Worm (Caenorhabditis elegans) whole organism, young adult: ENCODE measurements around the gene Y69A2AR.18.

ENCODE experiments used
- B0035.1 ChIP-seq: sonication (generic microtip); optimal IDR thresholded peaks from 2 replicates; lab custom pipeline; 2016; ENCODE audit warnings: missing genetic modification characterization, mild to moderate bottlenecking, missing compliant biosample characterization, missing genotype, missing genetic modification reagents
- B0261.1 ChIP-seq: sonication (generic microtip); optimal IDR thresholded peaks from 2 replicates; lab custom pipeline; 2016; ENCODE audit warnings: mild to moderate bottlenecking, missing genetic modification characterization, moderate library complexity, missing compliant biosample characterization
- C06A6.2 ChIP-seq: fragments of 200-800 bp; sonication (Bioruptor generic); conservative IDR thresholded peaks from 2 replicates; pipeline ENCODE4 v1.3.6; 2022; ENCODE audit warnings: missing genetic modification characterization, missing compliant biosample characterization
- F33H1.4 ChIP-seq: fragments of 200-800 bp; sonication (Bioruptor generic); IDR thresholded peaks from 2 replicates; pipeline ENCODE4 v1.3.6; 2022; ENCODE audit warnings: missing genetic modification reagents, missing genetic modification characterization, missing compliant biosample characterization
- F39B2.1 ChIP-seq: fragments of 200-800 bp; sonication (Bioruptor generic); IDR thresholded peaks from 2 replicates; pipeline ENCODE4 v1.3.6; 2022; ENCODE audit warnings: missing genetic modification reagents, missing genetic modification characterization, missing compliant biosample characterization
- T26A5.8 ChIP-seq: sonication (generic microtip); optimal IDR thresholded peaks from 2 replicates; lab custom pipeline; 2016; ENCODE audit warnings: missing genetic modification characterization, missing compliant biosample characterization
- akir-1 ChIP-seq: fragments of 200-800 bp; sonication (Bioruptor generic); optimal IDR thresholded peaks from 2 replicates; lab custom pipeline; 2018; ENCODE audit warnings: mild to moderate bottlenecking, missing genetic modification characterization, moderate library complexity, missing compliant biosample characterization
- atf-7 ChIP-seq: sonication (generic microtip); optimal IDR thresholded peaks from 2 replicates; lab custom pipeline; 2017; ENCODE audit warnings: mild to moderate bottlenecking, missing genetic modification characterization, missing compliant biosample characterization
- ccch-3 ChIP-seq: fragments of 200-800 bp; sonication (Bioruptor generic); optimal IDR thresholded peaks from 2 replicates; lab custom pipeline; 2018; ENCODE audit warnings: mild to moderate bottlenecking, missing genetic modification characterization, missing compliant biosample characterization
- cebp-1 ChIP-seq, 2 experiments: fragments of 200-800 bp in 1 of 2; sonication (Bioruptor generic) in 1 of 2; sonication (generic microtip) in 1 of 2; IDR thresholded peaks in 1 of 2; optimal IDR thresholded peaks in 1 of 2; 2 replicates each; pipeline versions ENCODE4 v1.3.6 to Lab custom; 2017 to 2022; ENCODE audit warnings: missing compliant biosample characterization in 2 of 2, missing genetic modification characterization in 2 of 2, mild to moderate bottlenecking in 1 of 2, missing genetic modification reagents in 1 of 2, moderate library complexity in 1 of 2
- cebp-2 ChIP-seq: fragments of 200-800 bp; sonication (Bioruptor generic); IDR thresholded peaks from 2 replicates; pipeline ENCODE4 v1.3.6; 2022; ENCODE audit warnings: missing genetic modification characterization, missing compliant biosample characterization
- ceh-27 ChIP-seq: fragments of 200-800 bp; sonication (Bioruptor generic); optimal IDR thresholded peaks from 2 replicates; lab custom pipeline; 2018; ENCODE audit warnings: mild to moderate bottlenecking, missing genetic modification characterization, moderate library complexity, missing compliant biosample characterization
- chd-7 ChIP-seq: sonication (generic microtip); optimal IDR thresholded peaks from 2 replicates; lab custom pipeline; 2016; ENCODE audit warnings: mild to moderate bottlenecking, missing genetic modification characterization, moderate library complexity, missing compliant biosample characterization
- dpff-1 ChIP-seq: sonication (generic microtip); optimal IDR thresholded peaks from 2 replicates; lab custom pipeline; 2017; ENCODE audit warnings: mild to moderate bottlenecking, missing genetic modification characterization, missing compliant biosample characterization
- efl-1 ChIP-seq: fragments of 150-350 bp; optimal IDR thresholded peaks from 2 replicates; lab custom pipeline; 2014; ENCODE audit warnings: missing biosample characterization, missing genetic modification reagents, missing genetic modification characterization
- egl-18 ChIP-seq: fragments of 200-800 bp; sonication (Bioruptor generic); IDR thresholded peaks from 2 replicates; pipeline ENCODE4 v1.3.6; 2022; ENCODE audit warnings: missing genetic modification reagents, missing genetic modification characterization, missing compliant biosample characterization
- fkh-3 ChIP-seq: sonication (generic microtip); optimal IDR thresholded peaks from 2 replicates; lab custom pipeline; 2016; ENCODE audit warnings: mild to moderate bottlenecking, missing genetic modification characterization, missing compliant biosample characterization
- hlh-26 ChIP-seq: fragments of 200-800 bp; sonication (Bioruptor generic); conservative IDR thresholded peaks from 2 replicates; pipeline ENCODE4 v1.3.6; 2022; ENCODE audit warnings: missing genetic modification reagents, missing genetic modification characterization, missing compliant biosample characterization
- hsf-1 ChIP-seq: fragments of 200-800 bp; sonication (Bioruptor generic); IDR thresholded peaks from 2 replicates; pipeline ENCODE4 v1.3.6; 2022; ENCODE audit warnings: missing genetic modification reagents, missing genetic modification characterization, missing compliant biosample characterization
- lag-1 ChIP-seq: fragments of 200-800 bp; sonication (Bioruptor generic); IDR thresholded peaks from 2 replicates; pipeline ENCODE4 v1.3.6; 2022; ENCODE audit warnings: missing genetic modification reagents, missing genetic modification characterization, missing compliant biosample characterization
- let-526 ChIP-seq: fragments of 200-800 bp; sonication (Bioruptor generic); IDR thresholded peaks from 2 replicates; pipeline ENCODE4 v1.3.6; 2022; ENCODE audit warnings: missing genetic modification reagents, missing genetic modification characterization, missing compliant biosample characterization
- lin-35 ChIP-seq, 3 experiments: fragments of 150-350 bp in 2 of 3; sonication (generic microtip) in 1 of 3; optimal IDR thresholded peaks; 2 replicates each; lab custom pipeline; 2014 to 2018; ENCODE audit warnings: missing biosample characterization in 3 of 3, missing genetic modification characterization in 3 of 3, missing genetic modification reagents in 3 of 3
- lsl-1 ChIP-seq: fragments of 200-800 bp; sonication (Bioruptor generic); optimal IDR thresholded peaks from 2 replicates; lab custom pipeline; 2018; ENCODE audit warnings: mild to moderate bottlenecking, missing genetic modification characterization, moderate library complexity, missing compliant biosample characterization
- madf-6 ChIP-seq: fragments of 200-800 bp; sonication (Bioruptor generic); IDR thresholded peaks from 2 replicates; pipeline ENCODE4 v1.3.6; 2022; ENCODE audit warnings: missing genetic modification reagents, missing genetic modification characterization, missing compliant biosample characterization
- nfya-2 ChIP-seq: fragments of 200-800 bp; sonication (Bioruptor generic); IDR thresholded peaks from 2 replicates; pipeline ENCODE4 v1.3.6; 2022; ENCODE audit warnings: missing genetic modification reagents, missing genetic modification characterization, missing compliant biosample characterization
- pha-4 ChIP-seq: fragments of 150-350 bp; sonication (generic microtip); optimal IDR thresholded peaks from 2 replicates; lab custom pipeline; 2014; ENCODE audit warnings: missing biosample characterization, missing genetic modification reagents, missing genetic modification characterization
- rec-8 ChIP-seq, 2 experiments: sonication (generic microtip); optimal IDR thresholded peaks; 2 replicates each; lab custom pipeline; 2016; ENCODE audit warnings: mild to moderate bottlenecking in 2 of 2, missing genetic modification characterization in 2 of 2, missing genetic modification reagents in 2 of 2, missing genotype in 2 of 2, missing biosample characterization in 1 of 2, missing compliant biosample characterization in 1 of 2, moderate library complexity in 1 of 2
- repo-1 ChIP-seq: sonication (generic microtip); optimal IDR thresholded peaks from 2 replicates; lab custom pipeline; 2017; ENCODE audit warnings: mild to moderate bottlenecking, missing genetic modification characterization, missing compliant biosample characterization
- snpc-1.1 ChIP-seq: sonication (generic microtip); optimal IDR thresholded peaks from 2 replicates; lab custom pipeline; 2017; ENCODE audit warnings: missing genetic modification characterization, mild to moderate bottlenecking, missing compliant biosample characterization, antibody characterized with exemption, moderate library complexity, missing genotype, missing genetic modification reagents; ENCODE audit not compliant: insufficient read depth
- snpc-3.4 ChIP-seq: sonication (generic microtip); optimal IDR thresholded peaks from 2 replicates; lab custom pipeline; 2017; ENCODE audit warnings: missing genetic modification characterization, mild to moderate bottlenecking, missing compliant biosample characterization, antibody characterized with exemption, moderate library complexity, missing genotype, missing genetic modification reagents
- tbp1 ChIP-seq: fragments of 200-800 bp; sonication (Bioruptor generic); optimal IDR thresholded peaks from 2 replicates; lab custom pipeline; 2018; ENCODE audit warnings: mild to moderate bottlenecking, missing genetic modification characterization, missing compliant biosample characterization
- tlf-1 ChIP-seq: fragments of 200-800 bp; sonication (Bioruptor generic); optimal IDR thresholded peaks from 2 replicates; lab custom pipeline; 2018; ENCODE audit warnings: mild to moderate bottlenecking, missing genetic modification characterization, missing compliant biosample characterization
- ztf-18 ChIP-seq: sonication (generic microtip); optimal IDR thresholded peaks from 2 replicates; lab custom pipeline; 2016; ENCODE audit warnings: missing genotype, mild to moderate bottlenecking, missing genetic modification characterization, missing compliant biosample characterization

Gene Y69A2AR.18

ce11 chrIV:2497615-2498183 lies 2.2 kb downstream of the Y69A2AR.18 start, which contains the start of gene Y69A2AR.16 (continued):
- TF ChIP-seq egl-18, result no peak
- no peak for TF ChIP-seq pha-4 (tag; lab: Kevin White, UChicago)
- no peak for TF ChIP-seq hlh-26 (GFP tag; lab: Robert Waterston, UW)
- TF ChIP-seq lag-1, result no peak
- TF ChIP-seq lin-35 (GFP tag; optimal IDR thresholded peaks at IDR 0.05; lab: Kevin White, UChicago), result peak in 1 of 3 experiments; percentile 12
- TF ChIP-seq repo-1 (tag; lab: Kevin White, UChicago), result peak; percentile 72
- no peak for TF ChIP-seq snpc-1.1 (tag; lab: Kevin White, UChicago)
- no peak; the same call in 1 of the 2 replicates for TF ChIP-seq F33H1.4 (GFP tag; lab: Robert Waterston, UW)
- TF ChIP-seq B0035.1 (tag; lab: Kevin White, UChicago), result peak; percentile 28
- TF ChIP-seq cebp-2 (GFP tag; lab: Robert Waterston, UW), result no peak
- no peak for TF ChIP-seq hsf-1 (GFP tag; lab: Robert Waterston, UW)
- TF ChIP-seq dpff-1 (tag; lab: Kevin White, UChicago), result peak; percentile 76
- TF ChIP-seq T26A5.8 (tag; lab: Kevin White, UChicago), result no peak
- no peak for TF ChIP-seq ccch-3 (GFP tag; lab: Kevin White, UChicago)
- TF ChIP-seq C06A6.2 (GFP tag; lab: Robert Waterston, UW), result no peak
- TF ChIP-seq snpc-3.4 (tag; lab: Kevin White, UChicago), result no peak
- TF ChIP-seq cebp-1 (GFP tag; IDR thresholded peaks at IDR 0.05; lab: Robert Waterston, UW), result no peak
- TF ChIP-seq cebp-1 (tag; optimal IDR thresholded peaks at IDR 0.05; lab: Kevin White, UChicago), result no peak
- no peak for TF ChIP-seq tlf-1 (GFP tag; lab: Kevin White, UChicago)
- TF ChIP-seq lsl-1 (GFP tag; lab: Kevin White, UChicago), result no peak
- no peak for TF ChIP-seq efl-1
- no peak for TF ChIP-seq let-526 (GFP tag; lab: Robert Waterston, UW)
- TF ChIP-seq B0261.1 (tag; lab: Kevin White, UChicago), result no peak

ce11 chrIV:2502609-2503008 lies 7.1 kb downstream of the Y69A2AR.18 start:
- TF ChIP-seq madf-6, result peak; percentile 45; the same call in 1 of the 2 replicates
- peak; percentile 71 for TF ChIP-seq hsf-1 (GFP tag; lab: Robert Waterston, UW)

- no peak for TF ChIP-seq tbp1 (GFP tag; lab: Kevin White, UChicago)
- no peak for TF ChIP-seq chd-7 (tag; lab: Kevin White, UChicago)
- no peak for TF ChIP-seq lsl-1 (GFP tag; lab: Kevin White, UChicago)
- TF ChIP-seq ceh-27 (GFP tag; lab: Kevin White, UChicago), result no peak
- TF ChIP-seq fkh-3 (tag; lab: Kevin White, UChicago), result no peak
- TF ChIP-seq F33H1.4 (GFP tag; lab: Robert Waterston, UW), result no peak
- no peak for TF ChIP-seq F39B2.1
- no peak for TF ChIP-seq akir-1
- TF ChIP-seq snpc-3.4 (tag; lab: Kevin White, UChicago), result no peak
- TF ChIP-seq atf-7 (tag; lab: Kevin White, UChicago), result no peak
- TF ChIP-seq nfya-2 (GFP tag; lab: Robert Waterston, UW), result no peak
- TF ChIP-seq ztf-18 (tag; lab: Kevin White, UChicago), result no peak
- TF ChIP-seq rec-8 (tag; optimal IDR thresholded peaks at IDR 0.05; lab: Kevin White, UChicago), result no peak
Measured at ce11 chrIV:2507824-2508223, 12.3 kb downstream of the Y69A2AR.18 start, which contains the start of gene Y69A2AR.22. Gene Y69A2AR.22, minus strand, starts transcription at chrIV:2507924.
